Fruit fly (Drosophila melanogaster) whole organism, embryonic: ENCODE results near the gene CtBP.
A peak's percentile ranks its signal among the peaks of the same experiment; 100 is the strongest.

Experiments
- Bgb ChIP-seq: fragments of 200-800 bp; sonication (Bioruptor generic); IDR thresholded peaks from 2 replicates; pipeline ENCODE4 v1.3.6; 2022; ENCODE audit warnings: missing biosample characterization, missing genetic modification characterization; ENCODE audit not compliant: partially characterized antibody
- CG1024 ChIP-seq: fragments of 200-800 bp; sonication (Bioruptor generic); IDR thresholded peaks from 2 replicates; pipeline ENCODE4 v1.3.6; 2022; ENCODE audit warnings: missing biosample characterization, missing genetic modification characterization
- CG10959 ChIP-seq: fragments of 200-800 bp; sonication (Bioruptor generic); IDR thresholded peaks from 2 replicates; pipeline ENCODE4 v1.3.6; 2022; ENCODE audit warnings: missing biosample characterization, missing genetic modification characterization
- CG14667 ChIP-seq: fragments of 200-800 bp; sonication (Bioruptor generic); IDR thresholded peaks from 2 replicates; pipeline ENCODE4 v1.3.6; 2022; ENCODE audit warnings: missing biosample characterization, missing genetic modification characterization
- CG15269 ChIP-seq: fragments of 200-800 bp; sonication (Bioruptor generic); optimal IDR thresholded peaks from 2 replicates; lab custom pipeline; 2018; ENCODE audit warnings: missing biosample characterization, mild to moderate bottlenecking, missing genetic modification characterization, moderate library complexity
- CG1603 ChIP-seq: fragments of 200-800 bp; sonication (Bioruptor generic); optimal IDR thresholded peaks from 2 replicates; lab custom pipeline; 2019; ENCODE audit warnings: missing biosample characterization, mild to moderate bottlenecking, missing genetic modification characterization, moderate library complexity
- CG16815 ChIP-seq: fragments of 200-800 bp; sonication (Bioruptor generic); optimal IDR thresholded peaks from 3 replicates; lab custom pipeline; 2017; ENCODE audit warnings: missing biosample characterization, mild to moderate bottlenecking, missing genetic modification characterization
- CG17385 ChIP-seq: fragments of 200-800 bp; sonication (Bioruptor generic); optimal IDR thresholded peaks from 3 replicates; lab custom pipeline; 2018; ENCODE audit warnings: missing biosample characterization, mild to moderate bottlenecking, missing genetic modification characterization
- CG17802 ChIP-seq: fragments of 200-800 bp; sonication (Bioruptor generic); optimal IDR thresholded peaks from 2 replicates; lab custom pipeline; 2018; ENCODE audit warnings: missing biosample characterization, mild to moderate bottlenecking, missing genetic modification characterization, moderate library complexity
- CG18764 ChIP-seq: fragments of 200-800 bp; sonication (Bioruptor generic); optimal IDR thresholded peaks from 3 replicates; lab custom pipeline; 2016; ENCODE audit warnings: missing biosample characterization, missing genetic modification characterization
- CG31441 ChIP-seq: fragments of 200-800 bp; sonication (Bioruptor generic); IDR thresholded peaks from 2 replicates; pipeline ENCODE4 v1.3.6; 2022; ENCODE audit warnings: missing biosample characterization, missing genetic modification characterization
- CG6175 ChIP-seq: fragments of 200-800 bp; sonication (Bioruptor generic); IDR thresholded peaks from 3 replicates; pipeline ENCODE4 v1.3.6; 2022; ENCODE audit warnings: missing biosample characterization, missing genetic modification characterization
- CG7786 ChIP-seq: fragments of 200-800 bp; sonication (Bioruptor generic); optimal IDR thresholded peaks from 2 replicates; lab custom pipeline; 2016; ENCODE audit warnings: missing biosample characterization, missing genetic modification characterization
- CG8478 ChIP-seq: fragments of >200 bp; optimal IDR thresholded peaks from 2 replicates; lab custom pipeline; 2018
- Dll ChIP-seq: fragments of 200-800 bp; sonication (Bioruptor generic); IDR thresholded peaks from 4 replicates; pipeline ENCODE4 v1.3.6; 2022; ENCODE audit warnings: missing biosample characterization, missing genetic modification characterization; ENCODE audit not compliant: partially characterized antibody
- Dp ChIP-seq: fragments of 200-800 bp; sonication (Bioruptor generic); optimal IDR thresholded peaks from 2 replicates; lab custom pipeline; 2018; ENCODE audit warnings: missing biosample characterization, mild to moderate bottlenecking, missing genetic modification characterization, moderate library complexity
- Fer3 ChIP-seq: fragments of 200-800 bp; sonication (Bioruptor generic); optimal IDR thresholded peaks from 2 replicates; lab custom pipeline; 2018; ENCODE audit warnings: missing biosample characterization, mild to moderate bottlenecking, missing genetic modification characterization, moderate library complexity
- Gug ChIP-seq: fragments of 200-800 bp; sonication (Bioruptor generic); IDR thresholded peaks from 4 replicates; pipeline ENCODE4 v1.3.6; 2022; ENCODE audit warnings: missing biosample characterization, missing genetic modification characterization
- HHEX ChIP-seq: fragments of 200-800 bp; sonication (Bioruptor generic); optimal IDR thresholded peaks from 3 replicates; lab custom pipeline; 2017; ENCODE audit warnings: missing biosample characterization, mild to moderate bottlenecking, missing genetic modification characterization, missing genetic modification reagents
- HLHmδ ChIP-seq: fragments of 200-800 bp; sonication (Bioruptor generic); optimal IDR thresholded peaks from 2 replicates; lab custom pipeline; 2018; ENCODE audit warnings: missing biosample characterization, mild to moderate bottlenecking, missing genetic modification characterization, moderate library complexity
- Hey ChIP-seq: fragments of 200-800 bp; sonication (Bioruptor generic); optimal IDR thresholded peaks from 3 replicates; lab custom pipeline; 2018; ENCODE audit warnings: missing biosample characterization, mild to moderate bottlenecking, missing genetic modification characterization
- Hr39 ChIP-seq: fragments of >200 bp; optimal IDR thresholded peaks from 2 replicates; lab custom pipeline; 2017
- Lpt ChIP-seq: fragments of >200 bp; optimal IDR thresholded peaks from 2 replicates; lab custom pipeline; 2018; ENCODE audit warnings: missing biosample characterization, missing genetic modification characterization
- Mad ChIP-seq: fragments of 200-800 bp; sonication (Bioruptor generic); optimal IDR thresholded peaks from 2 replicates; lab custom pipeline; 2016; ENCODE audit warnings: missing biosample characterization, missing genetic modification characterization
- Poxn ChIP-seq: fragments of 200-800 bp; sonication (Bioruptor generic); IDR thresholded peaks from 2 replicates; pipeline ENCODE4 v1.3.6; 2022; ENCODE audit warnings: missing biosample characterization, missing genetic modification characterization
- Ravus ChIP-seq: fragments of 200-800 bp; sonication (Bioruptor generic); IDR thresholded peaks from 2 replicates; pipeline ENCODE4 v1.3.6; 2022; ENCODE audit warnings: missing biosample characterization, missing genetic modification characterization
- Side ChIP-seq: fragments of 200-800 bp; sonication (Bioruptor generic); optimal IDR thresholded peaks from 2 replicates; lab custom pipeline; 2016; ENCODE audit warnings: missing biosample characterization, missing genetic modification characterization
- Spps ChIP-seq: fragments of 200-800 bp; sonication (Bioruptor generic); optimal IDR thresholded peaks from 2 replicates; lab custom pipeline; 2018; ENCODE audit warnings: missing biosample characterization, mild to moderate bottlenecking, missing genetic modification characterization
- bbx ChIP-seq: fragments of 200-800 bp; sonication (Bioruptor generic); IDR thresholded peaks from 2 replicates; pipeline ENCODE4 v1.3.6; 2022; ENCODE audit warnings: missing biosample characterization, missing genetic modification characterization; ENCODE audit not compliant: partially characterized antibody
- crol ChIP-seq: fragments of 200-800 bp; sonication (Bioruptor generic); IDR thresholded peaks from 2 replicates; pipeline ENCODE4 v1.3.6; 2022; ENCODE audit warnings: missing biosample characterization, missing genetic modification characterization
- exex ChIP-seq: fragments of 200-800 bp; sonication (Bioruptor generic); optimal IDR thresholded peaks from 4 replicates; lab custom pipeline; 2018; ENCODE audit warnings: missing biosample characterization, mild to moderate bottlenecking, missing genetic modification characterization, moderate library complexity
- ftz-f1 ChIP-seq: fragments of 200-800 bp; sonication (Bioruptor generic); optimal IDR thresholded peaks from 2 replicates; lab custom pipeline; 2016; ENCODE audit warnings: missing biosample characterization, missing genetic modification characterization
- gt ChIP-seq: fragments of 200-800 bp; sonication (Bioruptor generic); IDR thresholded peaks from 2 replicates; pipeline ENCODE4 v1.3.6; 2022; ENCODE audit warnings: missing biosample characterization, missing genetic modification characterization
- lilli ChIP-seq: fragments of 200-800 bp; sonication (Bioruptor generic); optimal IDR thresholded peaks from 3 replicates; lab custom pipeline; 2016; ENCODE audit warnings: missing biosample characterization, missing genetic modification characterization
- nau ChIP-seq: fragments of 200-800 bp; sonication (Bioruptor generic); optimal IDR thresholded peaks from 3 replicates; lab custom pipeline; 2017; ENCODE audit warnings: missing biosample characterization, mild to moderate bottlenecking, missing genetic modification characterization, missing genetic modification reagents
- salm ChIP-seq: fragments of 200-800 bp; sonication (Bioruptor generic); optimal IDR thresholded peaks from 2 replicates; lab custom pipeline; 2018; ENCODE audit warnings: missing biosample characterization, mild to moderate bottlenecking, missing genetic modification characterization
- slbo ChIP-seq: fragments of 200-800 bp; sonication (Bioruptor generic); IDR thresholded peaks from 2 replicates; pipeline ENCODE4 v1.3.6; 2022; ENCODE audit warnings: missing biosample characterization, missing genetic modification characterization
- slou ChIP-seq: fragments of 200-800 bp; sonication (Bioruptor generic); optimal IDR thresholded peaks from 3 replicates; lab custom pipeline; 2016; ENCODE audit warnings: missing biosample characterization, missing genetic modification characterization
- slp2 ChIP-seq: fragments of 200-800 bp; sonication (Bioruptor generic); optimal IDR thresholded peaks from 2 replicates; lab custom pipeline; 2016; ENCODE audit warnings: missing biosample characterization, missing genetic modification characterization
- sug ChIP-seq: fragments of 200-800 bp; optimal IDR thresholded peaks from 2 replicates; lab custom pipeline; 2019; ENCODE audit warnings: missing biosample characterization, mild to moderate bottlenecking, missing genetic modification characterization, moderate library complexity
- unpg ChIP-seq: fragments of 200-800 bp; sonication (Bioruptor generic); optimal IDR thresholded peaks from 3 replicates; lab custom pipeline; 2018; ENCODE audit warnings: missing biosample characterization, mild to moderate bottlenecking, missing genetic modification characterization, moderate library complexity
- vnd ChIP-seq: fragments of 200-800 bp; sonication (Bioruptor generic); IDR thresholded peaks from 3 replicates; pipeline ENCODE4 v1.3.6; 2022; ENCODE audit warnings: missing biosample characterization, missing genetic modification characterization; ENCODE audit not compliant: partially characterized antibody
- vvl ChIP-seq: fragments of 200-800 bp; sonication (Bioruptor generic); IDR thresholded peaks from 2 replicates; pipeline ENCODE4 v1.3.6; 2022; ENCODE audit warnings: missing biosample characterization, missing genetic modification characterization
- z ChIP-seq: fragments of 200-800 bp; sonication (Bioruptor generic); IDR thresholded peaks from 3 replicates; pipeline ENCODE4 v1.3.6; 2022; ENCODE audit warnings: missing biosample characterization, missing genetic modification characterization
- zen2 ChIP-seq: fragments of 200-800 bp; sonication (Bioruptor generic); IDR thresholded peaks from 3 replicates; pipeline ENCODE4 v1.3.6; 2022; ENCODE audit warnings: missing biosample characterization, missing genetic modification characterization; ENCODE audit not compliant: partially characterized antibody

CtBP gene

dm6 chr3R:13018284-13018900 is 6.9 kb downstream of the CtBP start (continued):
- peak; percentile 90 for TF ChIP-seq exex (tag; lab: Kevin White, UChicago)
- 0 out of 2 replicates have a peak, but pooled peaks have one; percentile 12 for TF ChIP-seq slbo (GFP tag; lab: Robert Waterston, UW)
- no peak for TF ChIP-seq CG31441 (GFP tag; lab: Robert Waterston, UW)
- peak; percentile 94 for TF ChIP-seq sug (tag; lab: Kevin White, UChicago)
- peak; percentile 67; the same call in 2 of the 3 replicates for TF ChIP-seq CG6175
- no peak for TF ChIP-seq z (GFP tag; lab: Robert Waterston, UW)
- no peak for TF ChIP-seq unpg (GFP tag; lab: Kevin White, UChicago)
- peak; percentile 4 for TF ChIP-seq Hey (tag; lab: Kevin White, UChicago)
- peak; percentile 7 for TF ChIP-seq ftz-f1 (GFP tag; lab: Kevin White, UChicago)
- TF ChIP-seq crol (GFP tag; lab: Robert Waterston, UW) = peak; percentile 21; the same call in 1 of the 2 replicates
- TF ChIP-seq salm (tag; lab: Kevin White, UChicago) = no peak
- TF ChIP-seq CG18764 (GFP tag; lab: Kevin White, UChicago) = no peak

- TF ChIP-seq Ravus (GFP tag; lab: Robert Waterston, UW) = no peak
- no peak for TF ChIP-seq Dp (GFP tag; lab: Kevin White, UChicago)
- no peak for TF ChIP-seq vnd (GFP tag; lab: Robert Waterston, UW)
Measured at dm6 chr3R:13018995-13019394, 7.5 kb downstream of the CtBP start.

- TF ChIP-seq lilli (GFP tag; lab: Kevin White, UChicago) = peak; percentile 66
- peak; percentile 6 for TF ChIP-seq CG7786 (GFP tag; lab: Kevin White, UChicago)
- TF ChIP-seq vvl (GFP tag; lab: Robert Waterston, UW) = 0 out of 2 replicates have a peak, but pooled peaks have one; percentile 18
- no peak for TF ChIP-seq CG1024 (GFP tag; lab: Robert Waterston, UW)
- TF ChIP-seq CG14667 (GFP tag; lab: Robert Waterston, UW) = no peak
- TF ChIP-seq Lpt (GFP tag; lab: Kevin White, UChicago) = no peak
- TF ChIP-seq Spps (tag; lab: Kevin White, UChicago) = no peak
- TF ChIP-seq nau (GFP tag; lab: Kevin White, UChicago) = no peak
- no peak for TF ChIP-seq Gug (GFP tag; lab: Robert Waterston, UW)
- TF ChIP-seq Poxn = no peak
- no peak for TF ChIP-seq HHEX
- no peak for TF ChIP-seq CG1603
- no peak for TF ChIP-seq gt (GFP tag; lab: Robert Waterston, UW)
- no peak for TF ChIP-seq Hr39 (lab: Kevin White, UChicago)
- no peak; the same call in 2 of the 3 replicates for TF ChIP-seq zen2
- no peak for TF ChIP-seq CG10959 (GFP tag; lab: Robert Waterston, UW)
- TF ChIP-seq slou (GFP tag; lab: Kevin White, UChicago) = no peak
- no peak for TF ChIP-seq slp2 (GFP tag; lab: Kevin White, UChicago)
- TF ChIP-seq bbx (GFP tag; lab: Robert Waterston, UW) = no peak; the same call in 1 of the 2 replicates
- TF ChIP-seq HLHmδ = no peak
- TF ChIP-seq Fer3 (tag; lab: Kevin White, UChicago) = no peak
- peak; percentile 29 for TF ChIP-seq Side (GFP tag; lab: Kevin White, UChicago)
- peak; percentile 42 for TF ChIP-seq CG17385 (GFP tag; lab: Kevin White, UChicago)
- 0 out of 2 replicates have a peak, but pooled peaks have one; percentile 28 for TF ChIP-seq Bgb (GFP tag; lab: Robert Waterston, UW)
- TF ChIP-seq Mad (GFP tag; lab: Kevin White, UChicago) = peak; percentile 14
- no peak for TF ChIP-seq crol (GFP tag; lab: Robert Waterston, UW)
- no peak for TF ChIP-seq CG17802 (tag; lab: Kevin White, UChicago)
- no peak for TF ChIP-seq CG8478
- peak; percentile 74; the same call in 3 of the 4 replicates for TF ChIP-seq Dll
- TF ChIP-seq CG15269 (tag; lab: Kevin White, UChicago) = no peak
- no peak for TF ChIP-seq CG16815 (GFP tag; lab: Kevin White, UChicago)
Measured at dm6 chr3R:13030257-13031173, 19.1 kb downstream of the CtBP start, which contains the start of the genes CG46281 and CG46280. Gene CG46281 (minus strand): TSS chr3R:13030307. Gene CG46280 (minus strand): TSS chr3R:13030659.
